Worm (Caenorhabditis elegans) whole organism, L3 larva: ENCODE results near the gene E03H12.4.

ENCODE experiments used
- aly-2 ChIP-seq: fragments of 150-350 bp; optimal IDR thresholded peaks from 2 replicates; lab custom pipeline; 2014; ENCODE audit warnings: missing biosample characterization, missing genetic modification characterization
- ama-1 ChIP-seq: fragments of 150-350 bp; optimal IDR thresholded peaks from 2 replicates; lab custom pipeline; 2018
- ceh-16 ChIP-seq: sonication (generic microtip); optimal IDR thresholded peaks from 2 replicates; lab custom pipeline; 2017; ENCODE audit warnings: missing biosample characterization, missing genetic modification characterization
- ceh-28 ChIP-seq: fragments of 150-350 bp; optimal IDR thresholded peaks from 2 replicates; lab custom pipeline; 2014; ENCODE audit warnings: missing biosample characterization, missing genetic modification reagents, missing genetic modification characterization
- ceh-82 ChIP-seq: fragments of 150-350 bp; optimal IDR thresholded peaks from 2 replicates; lab custom pipeline; 2014; ENCODE audit warnings: missing biosample characterization, missing genetic modification characterization
- daf-12 ChIP-seq: fragments of 150-350 bp; optimal IDR thresholded peaks from 2 replicates; lab custom pipeline; 2014; ENCODE audit warnings: missing biosample characterization, missing genetic modification reagents, missing genetic modification characterization
- egl-27 ChIP-seq: sonication (generic microtip); optimal IDR thresholded peaks from 4 replicates; lab custom pipeline; 2017; ENCODE audit warnings: missing biosample characterization, missing genetic modification reagents, missing genetic modification characterization
- egl-5 ChIP-seq: fragments of 150-350 bp; optimal IDR thresholded peaks from 2 replicates; lab custom pipeline; 2017; ENCODE audit warnings: missing biosample characterization, missing genetic modification reagents, missing genetic modification characterization, inconsistent platforms
- elt-1 ChIP-seq: fragments of 150-350 bp; optimal IDR thresholded peaks from 2 replicates; lab custom pipeline; 2014; ENCODE audit warnings: missing biosample characterization, missing genetic modification characterization
- eor-1 ChIP-seq, 2 experiments: fragments of 150-350 bp; optimal IDR thresholded peaks; 2 replicates each; lab custom pipeline; 2014 to 2018; ENCODE audit warnings: missing biosample characterization in 2 of 2, missing genetic modification characterization in 2 of 2
- fkh-10 ChIP-seq: sonication (generic microtip); optimal IDR thresholded peaks from 2 replicates; lab custom pipeline; 2017; ENCODE audit warnings: missing biosample characterization, missing genetic modification reagents, missing genetic modification characterization
- fkh-2 ChIP-seq: fragments of 150-350 bp; optimal IDR thresholded peaks from 2 replicates; lab custom pipeline; 2014; ENCODE audit warnings: missing biosample characterization, missing genetic modification reagents, missing genetic modification characterization
- fos-1 ChIP-seq: fragments of 150-350 bp; optimal IDR thresholded peaks from 2 replicates; lab custom pipeline; 2014; ENCODE audit warnings: missing biosample characterization, missing genetic modification characterization
- hmg-11 ChIP-seq: sonication (generic microtip); optimal IDR thresholded peaks from 2 replicates; lab custom pipeline; 2016; ENCODE audit warnings: missing genetic modification characterization, missing compliant biosample characterization
- lin-39 ChIP-seq: fragments of 150-350 bp; optimal IDR thresholded peaks from 2 replicates; lab custom pipeline; 2018; ENCODE audit warnings: missing biosample characterization, missing genetic modification reagents, missing genetic modification characterization
- mdl-1 ChIP-seq: fragments of 150-350 bp; optimal IDR thresholded peaks from 2 replicates; lab custom pipeline; 2014; ENCODE audit warnings: missing biosample characterization, missing genetic modification characterization
- mml-1 ChIP-seq: fragments of 150-350 bp; sonication (generic microtip); optimal IDR thresholded peaks from 3 replicates; lab custom pipeline; 2014; ENCODE audit warnings: missing biosample characterization, missing genetic modification characterization
- nfya-1 ChIP-seq: sonication (generic microtip); optimal IDR thresholded peaks from 2 replicates; lab custom pipeline; 2017; ENCODE audit warnings: missing genetic modification characterization, mild to moderate bottlenecking, missing compliant biosample characterization, antibody characterized with exemption, moderate library complexity; ENCODE audit not compliant: insufficient read depth
- nhr-11 ChIP-seq: fragments of 150-350 bp; optimal IDR thresholded peaks from 2 replicates; lab custom pipeline; 2014; ENCODE audit warnings: missing biosample characterization, missing genetic modification characterization
- nhr-12 ChIP-seq: fragments of 150-350 bp; optimal IDR thresholded peaks from 2 replicates; lab custom pipeline; 2014; ENCODE audit warnings: missing biosample characterization, missing genetic modification characterization
- nhr-23 ChIP-seq: fragments of 150-350 bp; optimal IDR thresholded peaks from 2 replicates; lab custom pipeline; 2014; ENCODE audit warnings: missing biosample characterization, missing genetic modification reagents, missing genetic modification characterization
- nhr-25 ChIP-seq: sonication (generic microtip); optimal IDR thresholded peaks from 2 replicates; lab custom pipeline; 2017; ENCODE audit warnings: missing biosample characterization, missing genetic modification characterization
- nhr-28 ChIP-seq: fragments of 150-350 bp; optimal IDR thresholded peaks from 2 replicates; lab custom pipeline; 2014; ENCODE audit warnings: missing biosample characterization, missing genetic modification characterization
- nhr-67 ChIP-seq: fragments of 150-350 bp; optimal IDR thresholded peaks from 2 replicates; lab custom pipeline; 2014; ENCODE audit warnings: missing biosample characterization, missing genetic modification characterization
- nhr-76 ChIP-seq: fragments of 150-350 bp; sonication (generic microtip); optimal IDR thresholded peaks from 5 replicates; lab custom pipeline; 2014; ENCODE audit warnings: missing biosample characterization, missing genetic modification characterization
- nhr-77 ChIP-seq: fragments of 150-350 bp; optimal IDR thresholded peaks from 2 replicates; lab custom pipeline; 2014; ENCODE audit warnings: missing biosample characterization, missing genetic modification characterization
- pha-4 ChIP-seq: fragments of 150-350 bp; optimal IDR thresholded peaks from 2 replicates; lab custom pipeline; 2014; ENCODE audit warnings: missing biosample characterization, missing genetic modification reagents, missing genetic modification characterization
- pqm-1 ChIP-seq: fragments of 150-350 bp; optimal IDR thresholded peaks from 2 replicates; lab custom pipeline; 2017; ENCODE audit warnings: missing biosample characterization, missing genetic modification characterization, inconsistent platforms
- sea-2 ChIP-seq: fragments of 150-350 bp; sonication (generic microtip); optimal IDR thresholded peaks from 4 replicates; lab custom pipeline; 2014; ENCODE audit warnings: missing biosample characterization, missing genetic modification reagents, missing genetic modification characterization
- skn-1 ChIP-seq: fragments of 150-350 bp; optimal IDR thresholded peaks from 2 replicates; lab custom pipeline; 2014; ENCODE audit warnings: missing biosample characterization, missing genetic modification characterization
- snpc-4 ChIP-seq: fragments of 150-350 bp; optimal IDR thresholded peaks from 2 replicates; lab custom pipeline; 2014; ENCODE audit warnings: missing biosample characterization, missing genetic modification characterization
- tbx-2 ChIP-seq: sonication (generic microtip); optimal IDR thresholded peaks from 2 replicates; lab custom pipeline; 2016; ENCODE audit warnings: mild to moderate bottlenecking, missing genetic modification characterization, missing compliant biosample characterization
- unc-39 ChIP-seq: sonication (generic microtip); optimal IDR thresholded peaks from 4 replicates; lab custom pipeline; 2017; ENCODE audit warnings: missing biosample characterization, missing genetic modification characterization
- unc-62 ChIP-seq: fragments of 150-350 bp; sonication (generic microtip); optimal IDR thresholded peaks from 4 replicates; lab custom pipeline; 2014; ENCODE audit warnings: missing biosample characterization, missing genetic modification reagents, missing genetic modification characterization
- zag-1 ChIP-seq: fragments of 150-350 bp; optimal IDR thresholded peaks from 2 replicates; lab custom pipeline; 2014; ENCODE audit warnings: missing biosample characterization, missing genetic modification characterization
- ztf-11 ChIP-seq: fragments of 150-350 bp; optimal IDR thresholded peaks from 2 replicates; lab custom pipeline; 2014; ENCODE audit warnings: missing biosample characterization, missing genetic modification characterization

E03H12.4 gene

DNA sequence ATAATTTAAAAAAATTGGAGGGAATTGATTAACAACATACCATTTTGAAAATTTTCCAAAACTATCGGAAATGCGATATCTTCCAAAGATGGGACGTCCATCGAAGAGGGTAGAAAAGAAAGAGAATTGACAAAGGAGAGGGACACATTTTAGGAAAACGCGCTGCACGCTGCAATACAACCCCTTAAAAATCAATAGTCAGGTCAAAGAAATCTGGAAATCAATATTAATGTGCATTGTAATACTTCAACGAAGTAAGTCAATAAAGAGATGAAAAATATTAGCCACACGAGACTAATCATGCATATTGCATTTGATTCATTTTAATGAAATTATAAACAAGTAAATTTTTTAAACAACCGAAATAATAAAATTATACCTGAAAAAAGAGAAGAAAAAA, 13.0 kb upstream of the E03H12.4 start, which contains the start of gene Y9C9A.13:
Y9C9A.13 (minus strand) TSS at position 101 of the 400 bp plus-strand sequence.
- TF ChIP-seq nhr-67 (tag; lab: Kevin White, UChicago) (no peak), lin-39 (no peak), pqm-1 (tag; lab: Kevin White, UChicago) (no peak), egl-27 (tag; lab: Kevin White, UChicago) (no peak), tbx-2 (tag; lab: Kevin White, UChicago) (no peak), nhr-11 (tag; lab: Kevin White, UChicago) (no peak), mdl-1 (tag; lab: Kevin White, UChicago) (no peak), nhr-28 (tag; lab: Kevin White, UChicago) (no peak), egl-5 (no peak), skn-1 (tag; lab: Kevin White, UChicago) (no peak), ceh-82 (tag; lab: Kevin White, UChicago) (no peak), ceh-16 (tag; lab: Kevin White, UChicago) (no peak), fkh-2 (no peak), fos-1 (tag; lab: Kevin White, UChicago) (no peak), mml-1 (tag; lab: Kevin White, UChicago) (no peak), unc-62 (GFP tag; lab: Kevin White, UChicago) (no peak), unc-39 (tag; lab: Kevin White, UChicago) (no peak), nhr-77 (no peak), sea-2 (GFP tag; lab: Kevin White, UChicago) (no peak), aly-2 (tag; lab: Kevin White, UChicago) (no peak)

ce11 chrIV:4975995-4976394, 6.4 kb upstream of the E03H12.4 start, which contains the start of gene Y9C9A.16:
Gene Y9C9A.16, minus strand, starts transcription at chrIV:4976125.
- TF ChIP-seq unc-39 (tag; lab: Kevin White, UChicago) (no peak), nhr-28 (tag; lab: Kevin White, UChicago) (no peak)

ce11 chrIV:4977176-4977693, 5.2 kb upstream of the E03H12.4 start, which contains the start of gene E03H12.5:
Gene E03H12.5, plus strand, starts transcription at chrIV:4977226.
- TF ChIP-seq daf-12 (tag; lab: Kevin White, UChicago) (no peak), unc-39 (tag; lab: Kevin White, UChicago) (no peak), ceh-16 (tag; lab: Kevin White, UChicago) (no peak), snpc-4 (tag; lab: Kevin White, UChicago) (no peak), nhr-76 (tag; lab: Kevin White, UChicago) (no peak), elt-1 (tag; lab: Kevin White, UChicago) (no peak), zag-1 (tag; lab: Kevin White, UChicago) (no peak), nhr-25 (tag; lab: Kevin White, UChicago) (no peak)
- TF ChIP-seq, all 47 proteins: peak for 0

- TF ChIP-seq nhr-12 (tag; lab: Kevin White, UChicago) (no peak), nhr-23 (tag; lab: Kevin White, UChicago) (no peak)
Measured at ce11 chrIV:4981027-4981426, 1.4 kb upstream of the E03H12.4 start, which contains the start of gene srz-24. Gene srz-24, minus strand, starts transcription at chrIV:4981127.

ce11 chrIV:4983746-4984145, 1.4 kb downstream of the E03H12.4 start, which contains the start of gene clec-176:
Gene clec-176, plus strand, starts transcription at chrIV:4984046.
- TF ChIP-seq daf-12 (tag; lab: Kevin White, UChicago) = no peak
- TF ChIP-seq egl-27 (tag; lab: Kevin White, UChicago) = no peak
- no peak for TF ChIP-seq ceh-28
- TF ChIP-seq snpc-4 (tag; lab: Kevin White, UChicago) = no peak
- no peak for TF ChIP-seq unc-62 (GFP tag; lab: Kevin White, UChicago)
- TF ChIP-seq hmg-11 = no peak
- TF ChIP-seq elt-1 (tag; lab: Kevin White, UChicago) = no peak
- no peak for TF ChIP-seq pha-4 (tag; lab: Kevin White, UChicago)
- no peak for TF ChIP-seq ztf-11 (tag; lab: Kevin White, UChicago)
- TF ChIP-seq mdl-1 (tag; lab: Kevin White, UChicago) = no peak
- TF ChIP-seq nfya-1 (tag; lab: Kevin White, UChicago) = no peak
- no peak for TF ChIP-seq ama-1 (lab: Kevin White, UChicago)
- TF ChIP-seq fkh-10 = no peak
- no peak for TF ChIP-seq nhr-76 (tag; lab: Kevin White, UChicago)
- no peak for TF ChIP-seq aly-2 (tag; lab: Kevin White, UChicago)
- TF ChIP-seq eor-1 (tag; optimal IDR thresholded peaks at IDR 0.05; lab: Kevin White, UChicago) = no peak
